Fruit fly (Drosophila melanogaster): Measurements from ENCODE around the gene Sap47.

The Sap47 gene

dm6 chr3R:15927172-15927571 is 7.7 kb upstream of the Sap47 start (continued):
- TF ChIP-seq schlank (tag; optimal IDR thresholded peaks at IDR 0.05) (no peak), cwo (GFP tag; optimal IDR thresholded peaks at IDR 0.05) (peak; percentile 14), H15 (GFP tag; IDR thresholded peaks at IDR 0.05) (no peak), ems (GFP tag; optimal IDR thresholded peaks at IDR 0.05) (no peak), inv (GFP tag; IDR thresholded peaks at IDR 0.05; ENCODE audit: partially characterized antibody) (no peak), trh (GFP tag; optimal IDR thresholded peaks at IDR 0.05) (no peak), CG31365 (tag; optimal IDR thresholded peaks at IDR 0.05) (no peak), disco-r (GFP tag; optimal IDR thresholded peaks at IDR 0.05) (no peak), al (GFP tag; IDR thresholded peaks at IDR 0.05) (0 out of 2 replicates have a peak, but pooled peaks have one; percentile 16), Dip3 (GFP tag; optimal IDR thresholded peaks at IDR 0.05) (no peak), stwl (tag; optimal IDR thresholded peaks at IDR 0.05) (no peak), tup (GFP tag; optimal IDR thresholded peaks at IDR 0.05) (no peak), eve (GFP tag; optimal IDR thresholded peaks at IDR 0.05) (no peak), CG1602 (GFP tag; optimal IDR thresholded peaks at IDR 0.05) (peak; percentile 1), ro (GFP tag; IDR thresholded peaks at IDR 0.05) (no peak), CG6765 (GFP tag; optimal IDR thresholded peaks at IDR 0.05) (no peak), CG8924 (tag; optimal IDR thresholded peaks at IDR 0.05) (peak; percentile 41), salm (tag; optimal IDR thresholded peaks at IDR 0.05) (no peak), hkb (optimal IDR thresholded peaks at IDR 0.05) (no peak), hkb (GFP tag; IDR thresholded peaks at IDR 0.05) (0 out of 2 replicates have a peak, but pooled peaks have one; percentile 30), amos (GFP tag; IDR thresholded peaks at IDR 0.05; ENCODE audit: partially characterized antibody) (no peak), kay (GFP tag; optimal IDR thresholded peaks at IDR 0.05) (no peak), luna (GFP tag; optimal IDR thresholded peaks at IDR 0.05) (no peak), Sry-δ (GFP tag; optimal IDR thresholded peaks at IDR 0.05) (no peak), ato (GFP tag; IDR thresholded peaks at IDR 0.05; ENCODE audit: partially characterized antibody) (no peak), CG16863 (GFP tag; optimal IDR thresholded peaks at IDR 0.05) (no peak), GATAe (GFP tag; conservative IDR thresholded peaks at IDR 0.05) (no peak), cato (GFP tag; optimal IDR thresholded peaks at IDR 0.05; ENCODE audit: borderline replicate concordance) (no peak), ap (GFP tag; IDR thresholded peaks at IDR 0.05) (no peak), corto (GFP tag; optimal IDR thresholded peaks at IDR 0.05) (no peak), grn (GFP tag; optimal IDR thresholded peaks at IDR 0.05) (no peak), CG4328 (GFP tag; optimal IDR thresholded peaks at IDR 0.05) (no peak), CG5180 (GFP tag; optimal IDR thresholded peaks at IDR 0.05) (no peak), CG6689 (GFP tag; IDR thresholded peaks at IDR 0.05) (0 out of 2 replicates have a peak, but pooled peaks have one; percentile 30), Dref (GFP tag; IDR thresholded peaks at IDR 0.05) (no peak), wek (GFP tag; optimal IDR thresholded peaks at IDR 0.05) (no peak), CG6854 (GFP tag; optimal IDR thresholded peaks at IDR 0.05) (no peak), CG9609 (GFP tag; optimal IDR thresholded peaks at IDR 0.05) (no peak), MBD-R2 (GFP tag; IDR thresholded peaks at IDR 0.05) (no peak), CG13424 (tag; optimal IDR thresholded peaks at IDR 0.05) (peak; percentile 44), CG4820 (GFP tag; optimal IDR thresholded peaks at IDR 0.05) (no peak), CG11560 (tag; IDR thresholded peaks at IDR 0.05) (no peak), Tbp (GFP tag; optimal IDR thresholded peaks at IDR 0.05) (no peak), CG10565 (GFP tag; optimal IDR thresholded peaks at IDR 0.05) (no peak), tio (GFP tag; optimal IDR thresholded peaks at IDR 0.05) (no peak), CG10543 (GFP tag; optimal IDR thresholded peaks at IDR 0.05) (peak; percentile 8), lilli (GFP tag; optimal IDR thresholded peaks at IDR 0.05) (peak; percentile 28), Stat92E (GFP tag; optimal IDR thresholded peaks at IDR 0.05) (no peak), Drgx (GFP tag; IDR thresholded peaks at IDR 0.05) (peak; percentile 74), unc-4 (GFP tag; IDR thresholded peaks at IDR 0.05; ENCODE audit: partially characterized antibody) (no peak), Mes4 (GFP tag; optimal IDR thresholded peaks at IDR 0.05) (no peak), dm (GFP tag; optimal IDR thresholded peaks at IDR 0.05) (no peak)

All from whole organism, embryonic.